Fruit fly (Drosophila melanogaster) whole organism, embryonic: ENCODE data around the gene CG17601.

Source experiments
- CG10979 ChIP-seq: fragments of 200-800 bp; sonication (Bioruptor generic); optimal IDR thresholded peaks from 2 replicates; lab custom pipeline; 2018; ENCODE audit warnings: missing biosample characterization, mild to moderate bottlenecking, missing genetic modification characterization, moderate library complexity
- CG13287 ChIP-seq: fragments of 200-800 bp; sonication (Bioruptor generic); IDR thresholded peaks from 2 replicates; pipeline ENCODE4 v1.3.6; 2022; ENCODE audit warnings: missing biosample characterization, missing genetic modification characterization; ENCODE audit not compliant: partially characterized antibody
- CG16815 ChIP-seq: fragments of 200-800 bp; sonication (Bioruptor generic); optimal IDR thresholded peaks from 3 replicates; lab custom pipeline; 2017; ENCODE audit warnings: missing biosample characterization, mild to moderate bottlenecking, missing genetic modification characterization
- CG17829 ChIP-seq: fragments of 200-800 bp; optimal IDR thresholded peaks from 2 replicates; lab custom pipeline; 2019; ENCODE audit warnings: missing biosample characterization, mild to moderate bottlenecking, missing genetic modification characterization, moderate library complexity
- CG2129 ChIP-seq: fragments of 200-800 bp; sonication (Bioruptor generic); IDR thresholded peaks from 2 replicates; pipeline ENCODE4 v1.3.6; 2022; ENCODE audit warnings: missing biosample characterization, missing genetic modification characterization; ENCODE audit not compliant: partially characterized antibody
- CG2875 ChIP-seq: fragments of 200-800 bp; sonication (Bioruptor generic); optimal IDR thresholded peaks from 2 replicates; lab custom pipeline; 2017; ENCODE audit warnings: missing biosample characterization, mild to moderate bottlenecking, missing genetic modification characterization, missing genetic modification reagents
- CG34224 ChIP-seq: fragments of 200-800 bp; sonication (Bioruptor generic); IDR thresholded peaks from 3 replicates; pipeline ENCODE4 v1.3.6; 2022; ENCODE audit warnings: missing biosample characterization, missing genetic modification characterization; ENCODE audit not compliant: partially characterized antibody
- CG3847 ChIP-seq: fragments of 200-800 bp; sonication (Bioruptor generic); IDR thresholded peaks from 2 replicates; pipeline ENCODE4 v1.3.6; 2022; ENCODE audit warnings: missing biosample characterization, missing genetic modification characterization
- CG42726 ChIP-seq: fragments of 200-800 bp; sonication (Bioruptor generic); IDR thresholded peaks from 2 replicates; pipeline ENCODE4 v1.3.6; 2022; ENCODE audit warnings: missing biosample characterization, missing genetic modification characterization; ENCODE audit not compliant: partially characterized antibody
- CG4617 ChIP-seq: fragments of 200-800 bp; sonication (Bioruptor generic); optimal IDR thresholded peaks from 3 replicates; lab custom pipeline; 2016; ENCODE audit warnings: missing biosample characterization, missing genetic modification characterization, borderline replicate concordance
- CG5245 ChIP-seq: fragments of 200-800 bp; sonication (Bioruptor generic); optimal IDR thresholded peaks from 3 replicates; lab custom pipeline; 2016; ENCODE audit warnings: missing biosample characterization, missing genetic modification characterization
- CG7963 ChIP-seq: fragments of 200-800 bp; sonication (Bioruptor generic); IDR thresholded peaks from 3 replicates; pipeline ENCODE4 v1.3.6; 2022; ENCODE audit warnings: missing biosample characterization, missing genetic modification characterization; ENCODE audit not compliant: partially characterized antibody
- CG9797 ChIP-seq: fragments of 200-800 bp; sonication (Bioruptor generic); optimal IDR thresholded peaks from 3 replicates; lab custom pipeline; 2018; ENCODE audit warnings: missing biosample characterization, mild to moderate bottlenecking, missing genetic modification characterization
- Dp ChIP-seq: fragments of 200-800 bp; sonication (Bioruptor generic); optimal IDR thresholded peaks from 2 replicates; lab custom pipeline; 2018; ENCODE audit warnings: missing biosample characterization, mild to moderate bottlenecking, missing genetic modification characterization, moderate library complexity
- Dref ChIP-seq: fragments of 200-800 bp; sonication (Bioruptor generic); IDR thresholded peaks from 2 replicates; pipeline ENCODE4 v1.3.6; 2022; ENCODE audit warnings: missing biosample characterization, missing genetic modification characterization
- E2f2 ChIP-seq: fragments of 200-800 bp; sonication (Bioruptor generic); IDR thresholded peaks from 2 replicates; pipeline ENCODE4 v1.3.6; 2022; ENCODE audit warnings: missing biosample characterization, missing genetic modification characterization
- GATAe ChIP-seq: fragments of 200-800 bp; sonication (Bioruptor generic); conservative IDR thresholded peaks from 2 replicates; pipeline ENCODE4 v1.3.6; 2022; ENCODE audit warnings: missing biosample characterization, missing genetic modification characterization
- Lhr ChIP-seq: fragments of 200-800 bp; sonication (Bioruptor generic); optimal IDR thresholded peaks from 3 replicates; lab custom pipeline; 2017; ENCODE audit warnings: mild to moderate bottlenecking, missing biosample characterization, missing genetic modification reagents, missing genetic modification characterization
- Med ChIP-seq: fragments of 200-800 bp; sonication (Bioruptor generic); peaks from one replicate; lab custom pipeline; 2016; ENCODE audit warnings: missing biosample characterization, missing genetic modification characterization, mild to moderate bottlenecking, inconsistent platforms, moderate library complexity
- NK7.1 ChIP-seq: fragments of 200-800 bp; sonication (Bioruptor generic); optimal IDR thresholded peaks from 3 replicates; lab custom pipeline; 2016; ENCODE audit warnings: missing biosample characterization, missing genetic modification characterization
- amos ChIP-seq: fragments of 200-800 bp; sonication (Bioruptor generic); IDR thresholded peaks from 2 replicates; pipeline ENCODE4 v1.3.6; 2022; ENCODE audit warnings: missing biosample characterization, missing genetic modification characterization; ENCODE audit not compliant: partially characterized antibody
- ato ChIP-seq: fragments of 200-800 bp; sonication (Bioruptor generic); IDR thresholded peaks from 2 replicates; pipeline ENCODE4 v1.3.6; 2022; ENCODE audit warnings: missing biosample characterization, missing genetic modification characterization; ENCODE audit not compliant: partially characterized antibody
- bbx ChIP-seq: fragments of 200-800 bp; sonication (Bioruptor generic); IDR thresholded peaks from 2 replicates; pipeline ENCODE4 v1.3.6; 2022; ENCODE audit warnings: missing biosample characterization, missing genetic modification characterization; ENCODE audit not compliant: partially characterized antibody
- cas ChIP-seq: fragments of 200-800 bp; sonication (Bioruptor generic); IDR thresholded peaks from 2 replicates; pipeline ENCODE4 v1.3.6; 2022; ENCODE audit warnings: missing biosample characterization, missing genetic modification characterization
- chinmo ChIP-seq: fragments of 200-800 bp; sonication (Bioruptor generic); IDR thresholded peaks from 4 replicates; pipeline ENCODE4 v1.3.6; 2022; ENCODE audit warnings: missing biosample characterization, missing genetic modification characterization; ENCODE audit not compliant: partially characterized antibody
- chm ChIP-seq: fragments of 200-800 bp; sonication (Bioruptor generic); IDR thresholded peaks from 2 replicates; pipeline ENCODE4 v1.3.6; 2022; ENCODE audit warnings: missing biosample characterization, missing genetic modification characterization
- crp ChIP-seq, 2 experiments: fragments of 200-800 bp; sonication (Bioruptor generic); optimal IDR thresholded peaks; 2 replicates in 1 of 2; 3 replicates in 1 of 2; lab custom pipeline; 2017; ENCODE audit warnings: missing biosample characterization in 2 of 2, missing genetic modification characterization in 2 of 2, mild to moderate bottlenecking in 1 of 2, moderate library complexity in 1 of 2
- en ChIP-seq: fragments of 200-800 bp; sonication (Bioruptor generic); optimal IDR thresholded peaks from 2 replicates; lab custom pipeline; 2016; ENCODE audit warnings: missing biosample characterization, missing genetic modification characterization
- exex ChIP-seq: fragments of 200-800 bp; sonication (Bioruptor generic); optimal IDR thresholded peaks from 4 replicates; lab custom pipeline; 2018; ENCODE audit warnings: missing biosample characterization, mild to moderate bottlenecking, missing genetic modification characterization, moderate library complexity
- inv ChIP-seq: fragments of 200-800 bp; sonication (Bioruptor generic); IDR thresholded peaks from 2 replicates; pipeline ENCODE4 v1.3.6; 2022; ENCODE audit warnings: missing biosample characterization, missing genetic modification characterization; ENCODE audit not compliant: partially characterized antibody
- ken ChIP-seq: fragments of 200-800 bp; sonication (Bioruptor generic); IDR thresholded peaks from 3 replicates; pipeline ENCODE4 v1.3.6; 2022; ENCODE audit warnings: missing biosample characterization, missing genetic modification characterization
- knrl ChIP-seq: fragments of 200-800 bp; sonication (Bioruptor generic); IDR thresholded peaks from 3 replicates; pipeline ENCODE4 v1.3.6; 2022; ENCODE audit warnings: missing biosample characterization, missing genetic modification characterization; ENCODE audit not compliant: partially characterized antibody
- mld ChIP-seq: fragments of 200-800 bp; sonication (Bioruptor generic); IDR thresholded peaks from 3 replicates; pipeline ENCODE4 v1.3.6; 2022; ENCODE audit warnings: missing biosample characterization, missing genetic modification characterization; ENCODE audit not compliant: partially characterized antibody
- nerfin-2 ChIP-seq: fragments of 200-800 bp; sonication (Bioruptor generic); IDR thresholded peaks from 2 replicates; pipeline ENCODE4 v1.3.6; 2022; ENCODE audit warnings: missing biosample characterization, missing genetic modification characterization; ENCODE audit not compliant: partially characterized antibody
- onecut ChIP-seq: fragments of 200-800 bp; sonication (Bioruptor generic); IDR thresholded peaks from 2 replicates; pipeline ENCODE4 v1.3.6; 2022; ENCODE audit warnings: missing biosample characterization, missing genetic modification characterization
- pzg ChIP-seq: fragments of 200-800 bp; sonication (Bioruptor generic); optimal IDR thresholded peaks from 3 replicates; lab custom pipeline; 2018; ENCODE audit warnings: missing biosample characterization, mild to moderate bottlenecking, missing genetic modification characterization, moderate library complexity
- run ChIP-seq: fragments of 200-800 bp; sonication (Bioruptor generic); optimal IDR thresholded peaks from 3 replicates; lab custom pipeline; 2018; ENCODE audit warnings: missing biosample characterization, mild to moderate bottlenecking, missing genetic modification characterization
- sna ChIP-seq: fragments of 200-800 bp; sonication (Bioruptor generic); IDR thresholded peaks from 2 replicates; pipeline ENCODE4 v1.3.6; 2022; ENCODE audit warnings: missing biosample characterization, missing genetic modification characterization; ENCODE audit not compliant: partially characterized antibody
- tna ChIP-seq: fragments of 200-800 bp; sonication (Bioruptor generic); IDR thresholded peaks from 2 replicates; pipeline ENCODE4 v1.3.6; 2022; ENCODE audit warnings: missing biosample characterization, missing genetic modification characterization; ENCODE audit not compliant: partially characterized antibody
- zen2 ChIP-seq: fragments of 200-800 bp; sonication (Bioruptor generic); IDR thresholded peaks from 3 replicates; pipeline ENCODE4 v1.3.6; 2022; ENCODE audit warnings: missing biosample characterization, missing genetic modification characterization; ENCODE audit not compliant: partially characterized antibody

The CG17601 gene

dm6 chrX:22529664-22530321 lies 17.1 kb upstream of the CG17601 start, which contains the start of gene S6kII (continued):
- TF ChIP-seq Lhr (GFP tag; lab: Kevin White, UChicago): peak; percentile 27
- no peak for TF ChIP-seq CG2875 (GFP tag; lab: Kevin White, UChicago)
- peak; percentile 67 for TF ChIP-seq ato (GFP tag; lab: Robert Waterston, UW)
- TF ChIP-seq CG16815 (GFP tag; lab: Kevin White, UChicago): no peak
- TF ChIP-seq E2f2 (GFP tag; lab: Robert Waterston, UW): 0 out of 2 replicates have a peak, but pooled peaks have one; percentile 16
- peak; percentile 44 for TF ChIP-seq pzg
- TF ChIP-seq mld (GFP tag; lab: Robert Waterston, UW): peak; percentile 73
- peak; percentile 88 for TF ChIP-seq knrl (GFP tag; lab: Robert Waterston, UW)
- TF ChIP-seq en (GFP tag; lab: Kevin White, UChicago): no peak
- TF ChIP-seq cas (GFP tag; lab: Robert Waterston, UW): no peak
- TF ChIP-seq CG10979 (tag; lab: Kevin White, UChicago): no peak
- TF ChIP-seq Dp (GFP tag; lab: Kevin White, UChicago): peak; percentile 9
- TF ChIP-seq zen2 (GFP tag; lab: Robert Waterston, UW): peak; percentile 78; the same call in 2 of the 3 replicates
- TF ChIP-seq tna (GFP tag; lab: Robert Waterston, UW): peak; percentile 66; the same call in 1 of the 2 replicates
- TF ChIP-seq bbx (GFP tag; lab: Robert Waterston, UW): peak; percentile 84
- peak; percentile 79 for TF ChIP-seq CG7963 (GFP tag; lab: Robert Waterston, UW)
- no peak for TF ChIP-seq run (tag; lab: Kevin White, UChicago)
- TF ChIP-seq NK7.1: no peak
- no peak for TF ChIP-seq GATAe (GFP tag; lab: Robert Waterston, UW)
- TF ChIP-seq CG4617 (GFP tag; lab: Kevin White, UChicago): peak; percentile 2
- TF ChIP-seq CG3847 (GFP tag; lab: Robert Waterston, UW): no peak
- peak; percentile 47; the same call in 1 of the 2 replicates for TF ChIP-seq CG42726
- TF ChIP-seq CG13287 (GFP tag; lab: Robert Waterston, UW): peak; percentile 90
- TF ChIP-seq CG5245 (GFP tag; lab: Kevin White, UChicago): no peak
- peak; percentile 32; the same call in 1 of the 2 replicates for TF ChIP-seq onecut (GFP tag; lab: Robert Waterston, UW)
- no peak for TF ChIP-seq ken (GFP tag; lab: Robert Waterston, UW)
- no peak for TF ChIP-seq chm
- TF ChIP-seq CG2129 (GFP tag; lab: Robert Waterston, UW): peak; percentile 62
- TF ChIP-seq CG9797 (GFP tag; lab: Kevin White, UChicago): peak; percentile 44
- peak; percentile 72; the same call in 1 of the 4 replicates for TF ChIP-seq chinmo (GFP tag; lab: Robert Waterston, UW)
- TF ChIP-seq exex (tag; lab: Kevin White, UChicago): no peak
- peak in 1 of 2 experiments; percentile 54 for TF ChIP-seq crp (GFP tag; optimal IDR thresholded peaks at IDR 0.05; lab: Kevin White, UChicago)
- TF ChIP-seq amos: peak; percentile 88
- TF ChIP-seq CG17829 (tag; lab: Kevin White, UChicago): peak; percentile 8
- TF ChIP-seq inv (GFP tag; lab: Robert Waterston, UW): peak; percentile 79
- TF ChIP-seq sna: peak; percentile 74
- peak; percentile 76 for TF ChIP-seq nerfin-2
- peak; percentile 47 for TF ChIP-seq Med (GFP tag; lab: Kevin White, UChicago)
- peak; percentile 82 for TF ChIP-seq Dref
- TF ChIP-seq CG34224 (GFP tag; lab: Robert Waterston, UW): peak; percentile 79
